Worm (Caenorhabditis elegans): ENCODE data around the gene sel-5.

- TF ChIP-seq aly-2 (tag; optimal IDR thresholded peaks at IDR 0.05) (no peak), nhr-12 (tag; optimal IDR thresholded peaks at IDR 0.05) (no peak), lin-13 (GFP tag; optimal IDR thresholded peaks at IDR 0.05) (no peak)
These were observed 23.0 kb upstream of the sel-5 start for ce11 chrIII:4601286-4601685.
